Worm (Caenorhabditis elegans): ENCODE data around the gene eri-12.

ce11 chrIV:12108984-12109657, 47.5 kb upstream of the eri-12 start:
- no peak for TF ChIP-seq him-1 (tag; optimal IDR thresholded peaks at IDR 0.05)
- TF ChIP-seq dao-5 (tag; optimal IDR thresholded peaks at IDR 0.05) = no peak
- TF ChIP-seq W03F9.2 (tag; optimal IDR thresholded peaks at IDR 0.05) = no peak
